Worm (Caenorhabditis elegans): ENCODE measurements around the gene ZK662.6.

DNA sequence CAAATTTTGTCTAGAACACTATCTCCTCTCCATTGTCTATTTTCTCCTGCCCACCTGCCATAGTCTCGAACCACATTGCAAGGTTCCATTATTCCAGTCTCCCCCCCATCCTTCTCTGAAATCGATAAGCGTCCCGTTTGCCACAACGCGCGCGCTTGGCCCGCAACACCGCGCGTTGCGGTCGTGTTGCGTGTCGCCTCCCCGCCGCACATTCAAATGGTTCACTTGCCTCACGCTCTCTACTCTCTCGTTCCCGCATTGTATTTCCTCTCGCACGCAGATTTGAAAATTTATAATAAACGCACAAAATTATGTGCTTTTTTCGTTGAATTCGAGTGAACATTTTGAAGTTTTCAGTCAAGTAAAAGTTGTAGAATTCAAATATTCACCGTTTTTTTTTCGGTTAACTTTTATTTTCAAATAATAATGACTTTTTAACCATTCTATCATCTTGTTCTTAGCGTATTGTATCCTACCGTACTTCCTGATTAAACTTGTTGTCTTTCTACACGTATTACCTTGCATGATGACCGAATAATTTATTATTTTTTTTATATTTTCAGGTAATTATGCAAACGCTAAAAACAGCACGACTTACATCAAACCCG, 7.2 kb downstream of the ZK662.6 start, which contains the start of gene lin-15B:
- TF ChIP-seq T22C8.4 (GFP tag; IDR thresholded peaks at IDR 0.05) (0 out of 2 replicates have a peak, but pooled peaks have one; percentile 25), ref-1 (GFP tag; conservative IDR thresholded peaks at IDR 0.05) (no peak), tab-1 (GFP tag; IDR thresholded peaks at IDR 0.05) (no peak)
